Worm (Caenorhabditis elegans) whole organism, mixed stage, embryonic: ENCODE measurements around the gene M7.7.

Experiments
- nhr-12 ChIP-seq: fragments of 150-350 bp; optimal IDR thresholded peaks from 2 replicates; lab custom pipeline; 2014; ENCODE audit warnings: missing biosample characterization, missing genetic modification characterization
- nhr-237 ChIP-seq: fragments of 150-350 bp; optimal IDR thresholded peaks from 2 replicates; lab custom pipeline; 2014; ENCODE audit warnings: missing biosample characterization, missing genetic modification characterization
- snpc-4 ChIP-seq: fragments of 150-350 bp; optimal IDR thresholded peaks from 2 replicates; lab custom pipeline; 2014; ENCODE audit warnings: missing biosample characterization, missing genetic modification characterization
- unc-39 ChIP-seq: fragments of 150-350 bp; optimal IDR thresholded peaks from 2 replicates; lab custom pipeline; 2014; ENCODE audit warnings: missing biosample characterization, missing genetic modification characterization
- unc-62 ChIP-seq: fragments of 150-350 bp; optimal IDR thresholded peaks from 2 replicates; lab custom pipeline; 2014; ENCODE audit warnings: missing biosample characterization, missing genetic modification reagents, missing genetic modification characterization
- ztf-11 ChIP-seq: fragments of 150-350 bp; optimal IDR thresholded peaks from 2 replicates; lab custom pipeline; 2014; ENCODE audit warnings: missing biosample characterization, missing genetic modification characterization

ce11 chrIV:11044377-11044776 lies 45.2 kb upstream of the M7.7 start:
- TF ChIP-seq nhr-237 (tag; lab: Kevin White, UChicago) (no peak), unc-62 (GFP tag; lab: Kevin White, UChicago) (no peak), ztf-11 (tag; lab: Kevin White, UChicago) (no peak), snpc-4 (tag; lab: Kevin White, UChicago) (no peak), nhr-12 (no peak), unc-39 (tag; lab: Kevin White, UChicago) (no peak)
